Worm (Caenorhabditis elegans) whole organism, early embryonic: ENCODE results near the gene K04C2.8.

Experiments used
- F13C5.2 ChIP-seq: sonication (generic microtip); optimal IDR thresholded peaks from 2 replicates; lab custom pipeline; 2017; ENCODE audit warnings: mild to moderate bottlenecking, missing genetic modification characterization, inconsistent platforms, missing compliant biosample characterization
- aly-1 ChIP-seq: sonication (generic microtip); optimal IDR thresholded peaks from 2 replicates; lab custom pipeline; 2016; ENCODE audit warnings: missing genetic modification characterization, missing compliant biosample characterization
- ama-1 ChIP-seq: fragments of 150-350 bp; optimal IDR thresholded peaks from 2 replicates; lab custom pipeline; 2014
- ceh-13 ChIP-seq: fragments of 200-800 bp; sonication (Bioruptor generic); optimal IDR thresholded peaks from 2 replicates; lab custom pipeline; 2018; ENCODE audit warnings: mild to moderate bottlenecking, missing genetic modification characterization, missing compliant biosample characterization
- ceh-36 ChIP-seq: sonication (generic microtip); optimal IDR thresholded peaks from 2 replicates; lab custom pipeline; 2016; ENCODE audit warnings: missing genetic modification characterization, inconsistent platforms, missing compliant biosample characterization
- hnd-1 ChIP-seq: sonication (generic microtip); optimal IDR thresholded peaks from 2 replicates; lab custom pipeline; 2016; ENCODE audit warnings: missing genetic modification characterization, missing compliant biosample characterization
- pes-1 ChIP-seq: fragments of 200-800 bp; sonication (Bioruptor generic); IDR thresholded peaks from 2 replicates; pipeline ENCODE4 v1.3.6; 2022; ENCODE audit warnings: missing genetic modification reagents, missing genetic modification characterization, missing compliant biosample characterization
- sea-1 ChIP-seq: fragments of 200-800 bp; sonication (Bioruptor generic); conservative IDR thresholded peaks from 2 replicates; pipeline ENCODE4 v1.3.6; 2022; ENCODE audit warnings: missing genetic modification characterization, missing compliant biosample characterization
- tra-4 ChIP-seq: sonication (generic microtip); optimal IDR thresholded peaks from 2 replicates; lab custom pipeline; 2017; ENCODE audit warnings: missing genetic modification characterization, missing compliant biosample characterization

DNA sequence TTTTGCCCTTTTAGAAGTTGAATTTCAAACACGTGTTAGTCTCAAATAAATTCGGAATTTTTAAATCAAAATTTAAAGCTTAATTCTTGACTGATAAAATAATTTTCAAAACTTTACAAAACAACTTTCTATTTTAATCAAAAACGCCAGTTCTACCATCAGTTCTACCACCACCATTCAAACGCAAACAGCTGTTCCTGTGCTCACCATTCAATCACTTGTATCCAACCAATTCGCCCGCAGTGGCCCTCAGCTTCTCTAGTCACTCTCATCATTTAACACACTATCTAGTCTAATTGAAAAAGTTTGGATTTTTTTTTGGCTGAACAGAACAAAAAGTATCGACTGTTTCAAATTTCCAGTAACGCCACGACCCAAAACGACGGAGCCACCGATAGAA, 47.3 kb upstream of the K04C2.8 start:
- no peak for TF ChIP-seq sea-1 (GFP tag; lab: Robert Waterston, UW)
- TF ChIP-seq F13C5.2 (tag; lab: Kevin White, UChicago), result no peak
- no peak for TF ChIP-seq pes-1 (GFP tag; lab: Robert Waterston, UW)
- TF ChIP-seq hnd-1 (tag; lab: Kevin White, UChicago), result no peak
- TF ChIP-seq tra-4 (tag; lab: Kevin White, UChicago), result no peak
- TF ChIP-seq ceh-36, result no peak
- TF ChIP-seq ama-1 (lab: Kevin White, UChicago), result no peak
- TF ChIP-seq aly-1 (tag; lab: Kevin White, UChicago), result no peak
- TF ChIP-seq ceh-13 (GFP tag; lab: Kevin White, UChicago), result no peak
